Worm (Caenorhabditis elegans) whole organism, L4/young adult: ENCODE results near the gene C35C5.10.

Source experiments
- W03F9.2 ChIP-seq: fragments of 150-350 bp; optimal IDR thresholded peaks from 2 replicates; lab custom pipeline; 2014; ENCODE audit warnings: missing biosample characterization, missing genetic modification characterization
- dao-5 ChIP-seq: sonication (generic microtip); optimal IDR thresholded peaks from 2 replicates; lab custom pipeline; 2016; ENCODE audit warnings: missing genotype, missing genetic modification characterization, moderate library complexity, missing compliant biosample characterization
- him-1 ChIP-seq: sonication (generic microtip); optimal IDR thresholded peaks from 2 replicates; lab custom pipeline; 2016; ENCODE audit warnings: missing genotype, missing genetic modification reagents, missing genetic modification characterization, missing compliant biosample characterization

DNA sequence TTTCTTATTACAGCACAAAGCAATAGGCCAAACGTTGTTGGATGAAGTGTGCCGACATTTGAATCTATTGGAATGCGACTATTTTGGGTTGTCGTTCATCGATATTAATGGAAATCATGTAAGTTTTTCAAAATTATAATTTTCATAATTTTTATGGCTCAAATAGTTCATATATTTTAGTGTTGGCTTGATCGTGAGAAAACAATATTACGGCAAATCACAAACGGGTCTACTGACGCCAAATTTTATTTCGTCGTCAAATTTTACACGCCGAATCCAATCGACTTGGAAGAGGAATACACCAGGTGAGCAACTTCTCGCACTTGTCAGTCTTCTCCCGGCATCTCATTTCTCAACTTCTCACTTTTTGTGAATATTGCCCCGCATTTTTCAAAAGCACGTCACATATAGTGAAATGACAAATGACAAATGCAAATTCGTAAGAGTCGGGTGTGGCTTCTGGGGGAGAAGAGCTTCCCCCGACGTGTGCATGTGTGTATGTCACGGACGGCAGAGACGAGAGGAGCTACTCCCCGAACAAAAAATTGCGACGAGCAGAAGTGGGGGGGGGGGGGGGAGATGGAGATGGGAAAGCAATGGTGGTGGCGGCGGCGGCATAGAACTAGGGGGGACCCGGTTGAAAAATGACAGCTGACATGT, 20.5 kb downstream of the C35C5.10 start:
- TF ChIP-seq him-1 (tag; lab: Kevin White, UChicago), result no peak
- TF ChIP-seq W03F9.2 (tag; lab: Kevin White, UChicago), result no peak
- no peak for TF ChIP-seq dao-5
